Worm (Caenorhabditis elegans) whole organism, early embryonic: ENCODE measurements around the gene F25B5.5.

Source experiments
- F13C5.2 ChIP-seq: sonication (generic microtip); optimal IDR thresholded peaks from 2 replicates; lab custom pipeline; 2017; ENCODE audit warnings: mild to moderate bottlenecking, missing genetic modification characterization, inconsistent platforms, missing compliant biosample characterization
- ama-1 ChIP-seq: fragments of 150-350 bp; optimal IDR thresholded peaks from 2 replicates; lab custom pipeline; 2014
- hmbx-1 ChIP-seq: sonication (generic microtip); optimal IDR thresholded peaks from 2 replicates; lab custom pipeline; 2016; ENCODE audit warnings: mild to moderate bottlenecking, missing genetic modification characterization, missing compliant biosample characterization
- hmg-4 ChIP-seq: fragments of 200-800 bp; sonication (Bioruptor generic); optimal IDR thresholded peaks from 2 replicates; lab custom pipeline; 2018; ENCODE audit warnings: mild to moderate bottlenecking, missing genetic modification characterization, missing compliant biosample characterization
- scrt-1 ChIP-seq: fragments of 200-800 bp; sonication (Bioruptor generic); IDR thresholded peaks from 2 replicates; pipeline ENCODE4 v1.3.6; 2022; ENCODE audit warnings: missing genetic modification characterization, missing compliant biosample characterization
- tbx-37 ChIP-seq: fragments of 200-800 bp; sonication (Bioruptor generic); conservative IDR thresholded peaks from 2 replicates; pipeline ENCODE4 v1.3.6; 2022; ENCODE audit warnings: missing genetic modification reagents, missing genetic modification characterization, missing compliant biosample characterization

The F25B5.5 gene

ce11 chrIII:5895913-5896312, 50.0 kb downstream of the F25B5.5 start, which contains the start of gene pxl-1:
pxl-1 (minus strand) TSS chrIII:5896013.
- TF ChIP-seq F13C5.2 = no peak
- TF ChIP-seq hmbx-1 (tag; lab: Kevin White, UChicago) = no peak
- TF ChIP-seq ama-1 (lab: Kevin White, UChicago) = no peak
- no peak for TF ChIP-seq tbx-37
- TF ChIP-seq scrt-1 (GFP tag; lab: Robert Waterston, UW) = no peak
- no peak for TF ChIP-seq hmg-4 (GFP tag; lab: Kevin White, UChicago)
